Fruit fly (Drosophila melanogaster) whole organism, embryonic: Measurements from ENCODE around the gene CG7781.

Experiments used
- Atf6 ChIP-seq: fragments of 200-800 bp; sonication (Bioruptor generic); IDR thresholded peaks from 2 replicates; pipeline ENCODE4 v1.3.6; 2022; ENCODE audit warnings: missing biosample characterization, missing genetic modification characterization
- BEAF-32 ChIP-seq: fragments of 200-800 bp; sonication (Bioruptor generic); optimal IDR thresholded peaks from 3 replicates; lab custom pipeline; 2017; ENCODE audit warnings: missing biosample characterization, missing genetic modification characterization, mild to moderate bottlenecking, moderate library complexity, missing genetic modification reagents
- Bgb ChIP-seq: fragments of 200-800 bp; sonication (Bioruptor generic); IDR thresholded peaks from 2 replicates; pipeline ENCODE4 v1.3.6; 2022; ENCODE audit warnings: missing biosample characterization, missing genetic modification characterization; ENCODE audit not compliant: partially characterized antibody
- CG10462 ChIP-seq: fragments of 200-800 bp; sonication (Bioruptor generic); optimal IDR thresholded peaks from 2 replicates; lab custom pipeline; 2016; ENCODE audit warnings: missing biosample characterization, missing genetic modification characterization
- CG10543 ChIP-seq: fragments of 200-800 bp; sonication (Bioruptor generic); optimal IDR thresholded peaks from 3 replicates; lab custom pipeline; 2017; ENCODE audit warnings: missing biosample characterization, mild to moderate bottlenecking, missing genetic modification characterization, moderate library complexity
- CG12659 ChIP-seq: fragments of 200-800 bp; sonication (Bioruptor generic); optimal IDR thresholded peaks from 3 replicates; lab custom pipeline; 2017; ENCODE audit warnings: mild to moderate bottlenecking, missing biosample characterization, missing genetic modification reagents, missing genetic modification characterization
- CG13775 ChIP-seq: fragments of 200-800 bp; sonication (Bioruptor generic); optimal IDR thresholded peaks from 3 replicates; lab custom pipeline; 2017; ENCODE audit warnings: missing biosample characterization, mild to moderate bottlenecking, missing genetic modification characterization
- CG13894 ChIP-seq: fragments of 200-800 bp; sonication (Bioruptor generic); optimal IDR thresholded peaks from 3 replicates; lab custom pipeline; 2018; ENCODE audit warnings: missing biosample characterization, mild to moderate bottlenecking, missing genetic modification characterization, moderate library complexity
- CG14710 ChIP-seq: fragments of 200-800 bp; sonication (Bioruptor generic); optimal IDR thresholded peaks from 3 replicates; lab custom pipeline; 2019; ENCODE audit warnings: missing biosample characterization, mild to moderate bottlenecking, missing genetic modification characterization, moderate library complexity
- CG14860 ChIP-seq: fragments of 200-800 bp; sonication (Bioruptor generic); IDR thresholded peaks from 3 replicates; pipeline ENCODE4 v1.3.6; 2022; ENCODE audit warnings: missing biosample characterization, missing genetic modification characterization; ENCODE audit not compliant: partially characterized antibody
- CG1603 ChIP-seq: fragments of 200-800 bp; sonication (Bioruptor generic); optimal IDR thresholded peaks from 2 replicates; lab custom pipeline; 2019; ENCODE audit warnings: missing biosample characterization, mild to moderate bottlenecking, missing genetic modification characterization, moderate library complexity
- CG16813 ChIP-seq: fragments of 200-800 bp; sonication (Bioruptor generic); IDR thresholded peaks from 3 replicates; pipeline ENCODE4 v1.3.6; 2022; ENCODE audit warnings: missing biosample characterization, missing genetic modification characterization; ENCODE audit not compliant: partially characterized antibody
- CG17328 ChIP-seq: fragments of 200-800 bp; sonication (Bioruptor generic); IDR thresholded peaks from 2 replicates; pipeline ENCODE4 v1.3.6; 2022; ENCODE audit warnings: missing biosample characterization, missing genetic modification characterization
- CG17361 ChIP-seq: fragments of 200-800 bp; sonication (Bioruptor generic); IDR thresholded peaks from 3 replicates; pipeline ENCODE4 v1.3.6; 2022; ENCODE audit warnings: missing biosample characterization, missing genetic modification characterization
- CG31441 ChIP-seq: fragments of 200-800 bp; sonication (Bioruptor generic); IDR thresholded peaks from 2 replicates; pipeline ENCODE4 v1.3.6; 2022; ENCODE audit warnings: missing biosample characterization, missing genetic modification characterization
- CG33557 ChIP-seq: fragments of 200-800 bp; sonication (Bioruptor generic); optimal IDR thresholded peaks from 2 replicates; lab custom pipeline; 2019; ENCODE audit warnings: missing biosample characterization, mild to moderate bottlenecking, missing genetic modification characterization, moderate library complexity
- CG42726 ChIP-seq: fragments of 200-800 bp; sonication (Bioruptor generic); IDR thresholded peaks from 2 replicates; pipeline ENCODE4 v1.3.6; 2022; ENCODE audit warnings: missing biosample characterization, missing genetic modification characterization; ENCODE audit not compliant: partially characterized antibody
- CG4360 ChIP-seq: fragments of 200-800 bp; sonication (Bioruptor generic); IDR thresholded peaks from 2 replicates; pipeline ENCODE4 v1.3.6; 2022; ENCODE audit warnings: missing biosample characterization, missing genetic modification characterization
- CoRest ChIP-seq: fragments of 200-800 bp; sonication (Bioruptor generic); optimal IDR thresholded peaks from 3 replicates; lab custom pipeline; 2018; ENCODE audit warnings: missing biosample characterization, mild to moderate bottlenecking, missing genetic modification characterization, moderate library complexity
- CrebB ChIP-seq: fragments of 200-800 bp; sonication (Bioruptor generic); optimal IDR thresholded peaks from 3 replicates; lab custom pipeline; 2018; ENCODE audit warnings: missing biosample characterization, mild to moderate bottlenecking, missing genetic modification characterization
- Dll ChIP-seq: fragments of 200-800 bp; sonication (Bioruptor generic); IDR thresholded peaks from 4 replicates; pipeline ENCODE4 v1.3.6; 2022; ENCODE audit warnings: missing biosample characterization, missing genetic modification characterization; ENCODE audit not compliant: partially characterized antibody
- Dp ChIP-seq: fragments of 200-800 bp; sonication (Bioruptor generic); optimal IDR thresholded peaks from 2 replicates; lab custom pipeline; 2018; ENCODE audit warnings: missing biosample characterization, mild to moderate bottlenecking, missing genetic modification characterization, moderate library complexity
- E2f2 ChIP-seq: fragments of 200-800 bp; sonication (Bioruptor generic); IDR thresholded peaks from 2 replicates; pipeline ENCODE4 v1.3.6; 2022; ENCODE audit warnings: missing biosample characterization, missing genetic modification characterization
- ERR ChIP-seq: fragments of 200-800 bp; sonication (Bioruptor generic); optimal IDR thresholded peaks from 2 replicates; lab custom pipeline; 2016; ENCODE audit warnings: missing biosample characterization, missing genetic modification characterization
- Ets97D ChIP-seq: fragments of 200-800 bp; sonication (Bioruptor generic); optimal IDR thresholded peaks from 3 replicates; lab custom pipeline; 2016; ENCODE audit warnings: missing biosample characterization, missing genetic modification characterization
- Hmr ChIP-seq: fragments of 200-800 bp; sonication (Bioruptor generic); optimal IDR thresholded peaks from 3 replicates; lab custom pipeline; 2017; ENCODE audit warnings: mild to moderate bottlenecking, missing biosample characterization, missing genetic modification reagents, missing genetic modification characterization
- MBD-R2 ChIP-seq: fragments of 200-800 bp; sonication (Bioruptor generic); IDR thresholded peaks from 2 replicates; pipeline ENCODE4 v1.3.6; 2022; ENCODE audit warnings: missing biosample characterization, missing genetic modification characterization
- MESR4 ChIP-seq: fragments of 200-800 bp; sonication (Bioruptor generic); optimal IDR thresholded peaks from 2 replicates; lab custom pipeline; 2018; ENCODE audit warnings: missing biosample characterization, mild to moderate bottlenecking, missing genetic modification characterization, moderate library complexity
- Med ChIP-seq: fragments of 200-800 bp; sonication (Bioruptor generic); peaks from one replicate; lab custom pipeline; 2016; ENCODE audit warnings: missing biosample characterization, missing genetic modification characterization, mild to moderate bottlenecking, inconsistent platforms, moderate library complexity
- Mes4 ChIP-seq: fragments of 200-800 bp; sonication (Bioruptor generic); optimal IDR thresholded peaks from 2 replicates; lab custom pipeline; 2016; ENCODE audit warnings: missing biosample characterization, missing genetic modification characterization
- Poxn ChIP-seq: fragments of 200-800 bp; sonication (Bioruptor generic); IDR thresholded peaks from 2 replicates; pipeline ENCODE4 v1.3.6; 2022; ENCODE audit warnings: missing biosample characterization, missing genetic modification characterization
- Sin3A ChIP-seq: fragments of >200 bp; optimal IDR thresholded peaks from 2 replicates; lab custom pipeline; 2018
- Sry-δ ChIP-seq: fragments of 200-800 bp; sonication (Bioruptor generic); optimal IDR thresholded peaks from 2 replicates; lab custom pipeline; 2016; ENCODE audit warnings: missing biosample characterization, missing genetic modification characterization
- aop ChIP-seq: fragments of 200-800 bp; sonication (Bioruptor generic); IDR thresholded peaks from 2 replicates; pipeline ENCODE4 v1.3.6; 2022; ENCODE audit warnings: missing biosample characterization, missing genetic modification characterization
- cas ChIP-seq: fragments of 200-800 bp; sonication (Bioruptor generic); IDR thresholded peaks from 2 replicates; pipeline ENCODE4 v1.3.6; 2022; ENCODE audit warnings: missing biosample characterization, missing genetic modification characterization
- chinmo ChIP-seq: fragments of 200-800 bp; sonication (Bioruptor generic); IDR thresholded peaks from 4 replicates; pipeline ENCODE4 v1.3.6; 2022; ENCODE audit warnings: missing biosample characterization, missing genetic modification characterization; ENCODE audit not compliant: partially characterized antibody
- ems ChIP-seq: fragments of 200-800 bp; sonication (Bioruptor generic); optimal IDR thresholded peaks from 3 replicates; lab custom pipeline; 2016; ENCODE audit warnings: missing biosample characterization, missing genetic modification characterization
- hbn ChIP-seq: fragments of 200-800 bp; sonication (Bioruptor generic); IDR thresholded peaks from 2 replicates; pipeline ENCODE4 v1.3.6; 2022; ENCODE audit warnings: missing biosample characterization, missing genetic modification characterization; ENCODE audit not compliant: partially characterized antibody
- insv ChIP-seq, 2 experiments: fragments of 200-800 bp; sonication (Bioruptor generic); optimal IDR thresholded peaks; 3 replicates each; lab custom pipeline; 2016 to 2018; ENCODE audit warnings: missing biosample characterization in 2 of 2, missing genetic modification characterization in 2 of 2
- nmo ChIP-seq: fragments of 200-800 bp; sonication (Bioruptor generic); optimal IDR thresholded peaks from 2 replicates; lab custom pipeline; 2018; ENCODE audit warnings: missing biosample characterization, mild to moderate bottlenecking, missing genetic modification characterization, moderate library complexity
- org-1 ChIP-seq: fragments of 200-800 bp; sonication (Bioruptor generic); optimal IDR thresholded peaks from 2 replicates; lab custom pipeline; 2017; ENCODE audit warnings: missing biosample characterization, missing genetic modification characterization
- peb ChIP-seq: fragments of 200-800 bp; sonication (Bioruptor generic); IDR thresholded peaks from 2 replicates; pipeline ENCODE4 v1.3.6; 2022; ENCODE audit warnings: missing biosample characterization, missing genetic modification characterization
- pho ChIP-seq: fragments of 200-800 bp; sonication (Bioruptor generic); optimal IDR thresholded peaks from 2 replicates; lab custom pipeline; 2016; ENCODE audit warnings: missing biosample characterization, missing genetic modification characterization
- sna ChIP-seq: fragments of 200-800 bp; sonication (Bioruptor generic); IDR thresholded peaks from 2 replicates; pipeline ENCODE4 v1.3.6; 2022; ENCODE audit warnings: missing biosample characterization, missing genetic modification characterization; ENCODE audit not compliant: partially characterized antibody
- unc-4 ChIP-seq: fragments of 200-800 bp; sonication (Bioruptor generic); IDR thresholded peaks from 2 replicates; pipeline ENCODE4 v1.3.6; 2022; ENCODE audit warnings: missing biosample characterization, missing genetic modification characterization; ENCODE audit not compliant: partially characterized antibody
- zen2 ChIP-seq: fragments of 200-800 bp; sonication (Bioruptor generic); IDR thresholded peaks from 3 replicates; pipeline ENCODE4 v1.3.6; 2022; ENCODE audit warnings: missing biosample characterization, missing genetic modification characterization; ENCODE audit not compliant: partially characterized antibody
- zfh2 ChIP-seq: fragments of 200-800 bp; sonication (Bioruptor generic); optimal IDR thresholded peaks from 2 replicates; lab custom pipeline; 2016; ENCODE audit warnings: missing biosample characterization, missing genetic modification characterization

Gene CG7781

DNA sequence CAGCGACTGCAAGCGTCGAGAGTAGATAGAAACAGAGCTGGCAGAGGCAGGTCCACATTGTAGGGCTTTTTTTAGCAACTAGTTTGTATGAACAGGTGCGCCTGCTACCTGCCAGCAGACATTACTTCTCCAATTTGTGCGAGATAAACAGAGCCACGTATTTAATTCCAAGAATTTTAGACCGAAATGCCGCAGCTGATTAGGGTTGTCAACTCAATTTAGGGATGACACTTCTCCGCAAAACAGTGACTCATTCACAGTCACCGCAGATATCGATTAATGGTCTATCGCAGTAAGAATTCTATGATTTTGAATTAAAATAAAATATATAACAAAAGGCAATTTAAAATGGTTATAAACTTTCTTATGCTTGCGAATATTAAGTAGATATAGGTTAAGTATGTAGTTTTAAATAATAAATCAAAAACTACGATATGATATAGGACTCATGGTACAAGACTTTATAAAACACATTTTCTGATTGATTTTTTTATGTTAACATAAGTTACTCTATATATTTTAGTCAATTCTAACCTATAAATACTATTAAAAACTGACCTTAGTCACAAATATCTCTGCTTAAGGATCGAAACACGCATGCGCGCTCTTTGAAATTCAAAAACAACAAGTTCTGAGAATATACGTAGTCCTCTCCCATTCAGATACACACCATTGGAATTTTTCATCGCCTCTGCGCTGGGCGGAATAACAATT is 22.3 kb downstream of the CG7781 start, which contains the start of the genes wol and Scgalpha (continued):
- TF ChIP-seq CG13894, result no peak
- no peak for TF ChIP-seq ERR
- 0 out of 2 replicates have a peak, but pooled peaks have one; percentile 58 for TF ChIP-seq sna (GFP tag; lab: Robert Waterston, UW)
- peak in 1 of 2 experiments; percentile 60 for TF ChIP-seq insv (GFP tag; optimal IDR thresholded peaks at IDR 0.05; lab: Kevin White, UChicago)
- TF ChIP-seq zfh2 (GFP tag; lab: Kevin White, UChicago), result no peak
- TF ChIP-seq chinmo (GFP tag; lab: Robert Waterston, UW), result peak; percentile 58; the same call in 1 of the 4 replicates
- TF ChIP-seq Dll (GFP tag; lab: Robert Waterston, UW), result peak; percentile 67; the same call in 1 of the 4 replicates
- TF ChIP-seq nmo (GFP tag; lab: Kevin White, UChicago), result peak; percentile 34
- no peak for TF ChIP-seq Mes4 (GFP tag; lab: Kevin White, UChicago)
- TF ChIP-seq ems (GFP tag; lab: Kevin White, UChicago), result no peak
- peak; percentile 8 for TF ChIP-seq CG14710
- peak; percentile 69 for TF ChIP-seq Dp
- TF ChIP-seq CG14860, result 0 out of 3 replicates have a peak, but pooled peaks have one; percentile 41
- no peak for TF ChIP-seq CG33557
- peak; percentile 26; the same call in 2 of the 3 replicates for TF ChIP-seq zen2 (GFP tag; lab: Robert Waterston, UW)
- peak; percentile 81 for TF ChIP-seq Sry-δ (GFP tag; lab: Kevin White, UChicago)
- TF ChIP-seq CG12659, result peak; percentile 52
- TF ChIP-seq CG42726, result peak; percentile 55; the same call in 1 of the 2 replicates
- peak; percentile 73 for TF ChIP-seq E2f2 (GFP tag; lab: Robert Waterston, UW)
- no peak for TF ChIP-seq Atf6 (GFP tag; lab: Robert Waterston, UW)
- no peak for TF ChIP-seq cas
- TF ChIP-seq CoRest (tag; lab: Kevin White, UChicago), result peak; percentile 23
- 0 out of 2 replicates have a peak, but pooled peaks have one; percentile 8 for TF ChIP-seq CG4360
- no peak for TF ChIP-seq Poxn
- no peak for TF ChIP-seq CG10462 (GFP tag; lab: Kevin White, UChicago)
- no peak for TF ChIP-seq Ets97D (GFP tag; lab: Kevin White, UChicago)
- TF ChIP-seq hbn (GFP tag; lab: Robert Waterston, UW), result 0 out of 2 replicates have a peak, but pooled peaks have one; percentile 36
- TF ChIP-seq CG1603 (tag; lab: Kevin White, UChicago), result peak; percentile 31
- TF ChIP-seq pho (GFP tag; lab: Kevin White, UChicago), result no peak
- peak; percentile 65 for TF ChIP-seq CG16813 (GFP tag; lab: Robert Waterston, UW)
- no peak for TF ChIP-seq peb (GFP tag; lab: Robert Waterston, UW)
- peak; percentile 15 for TF ChIP-seq CG13775 (GFP tag; lab: Kevin White, UChicago)
- TF ChIP-seq Sin3A (lab: Kevin White, UChicago), result no peak
- peak; percentile 51 for TF ChIP-seq unc-4
- no peak for TF ChIP-seq CG17328 (GFP tag; lab: Robert Waterston, UW)
- peak; percentile 65 for TF ChIP-seq BEAF-32 (GFP tag; lab: Kevin White, UChicago)
- no peak for TF ChIP-seq org-1 (GFP tag; lab: Kevin White, UChicago)
- peak; percentile 66 for TF ChIP-seq MESR4 (GFP tag; lab: Kevin White, UChicago)
- peak; percentile 74 for TF ChIP-seq Bgb (GFP tag; lab: Robert Waterston, UW)
- TF ChIP-seq MBD-R2, result peak; percentile 77
- no peak for TF ChIP-seq aop (GFP tag; lab: Robert Waterston, UW)
- TF ChIP-seq CG17361, result no peak
- no peak for TF ChIP-seq Hmr
- peak; percentile 46; the same call in 1 of the 2 replicates for TF ChIP-seq CG31441
- TF ChIP-seq CG10543 (GFP tag; lab: Kevin White, UChicago), result peak; percentile 16
- no peak for TF ChIP-seq CrebB
- peak; percentile 40 for TF ChIP-seq Med (GFP tag; lab: Kevin White, UChicago)
